Fruit fly (Drosophila melanogaster) whole organism, embryonic: Measurements from ENCODE around the gene Tsp33B.

Experiments
- Aef1 ChIP-seq: fragments of 200-800 bp; sonication (Bioruptor generic); IDR thresholded peaks from 3 replicates; pipeline ENCODE4 v1.3.6; 2022; ENCODE audit warnings: missing biosample characterization, missing genetic modification characterization
- Awh ChIP-seq: fragments of 200-800 bp; sonication (Bioruptor generic); IDR thresholded peaks from 2 replicates; pipeline ENCODE4, ENCODE4 v1.3.6; 2022; ENCODE audit warnings: missing biosample characterization, missing genetic modification characterization
- B-H1 ChIP-seq: fragments of 200-800 bp; sonication (Bioruptor generic); IDR thresholded peaks from 3 replicates; pipeline ENCODE4 v1.3.6; 2022; ENCODE audit warnings: missing biosample characterization, missing genetic modification characterization
- CG10366 ChIP-seq: fragments of 200-800 bp; sonication (Bioruptor generic); IDR thresholded peaks from 2 replicates; pipeline ENCODE4 v1.3.6; 2022; ENCODE audit warnings: missing biosample characterization, missing genetic modification characterization
- CG11093 ChIP-seq: fragments of 200-800 bp; sonication (Bioruptor generic); IDR thresholded peaks from 3 replicates; pipeline ENCODE4 v1.3.6; 2022; ENCODE audit warnings: missing biosample characterization, missing genetic modification characterization
- CG11723 ChIP-seq: fragments of 200-800 bp; sonication (Bioruptor generic); optimal IDR thresholded peaks from 2 replicates; lab custom pipeline; 2017; ENCODE audit warnings: missing biosample characterization, mild to moderate bottlenecking, missing genetic modification characterization
- CG13287 ChIP-seq: fragments of 200-800 bp; sonication (Bioruptor generic); IDR thresholded peaks from 2 replicates; pipeline ENCODE4 v1.3.6; 2022; ENCODE audit warnings: missing biosample characterization, missing genetic modification characterization; ENCODE audit not compliant: partially characterized antibody
- CG14965 ChIP-seq: fragments of 200-800 bp; sonication (Bioruptor generic); optimal IDR thresholded peaks from 2 replicates; lab custom pipeline; 2016; ENCODE audit warnings: missing biosample characterization, missing genetic modification characterization, borderline replicate concordance
- CG1529 ChIP-seq: fragments of 200-800 bp; sonication (Bioruptor generic); optimal IDR thresholded peaks from 3 replicates; lab custom pipeline; 2018; ENCODE audit warnings: missing biosample characterization, missing genetic modification characterization
- CG15479 ChIP-seq: fragments of 200-800 bp; sonication (Bioruptor generic); optimal IDR thresholded peaks from 3 replicates; lab custom pipeline; 2019; ENCODE audit warnings: missing biosample characterization, mild to moderate bottlenecking, missing genetic modification characterization, moderate library complexity
- CG1603 ChIP-seq: fragments of 200-800 bp; sonication (Bioruptor generic); optimal IDR thresholded peaks from 2 replicates; lab custom pipeline; 2019; ENCODE audit warnings: missing biosample characterization, mild to moderate bottlenecking, missing genetic modification characterization, moderate library complexity
- CG16779 ChIP-seq: fragments of 200-800 bp; sonication (Bioruptor generic); IDR thresholded peaks from 2 replicates; pipeline ENCODE4 v1.3.6; 2022; ENCODE audit warnings: missing biosample characterization, missing genetic modification characterization
- CG16813 ChIP-seq: fragments of 200-800 bp; sonication (Bioruptor generic); IDR thresholded peaks from 3 replicates; pipeline ENCODE4 v1.3.6; 2022; ENCODE audit warnings: missing biosample characterization, missing genetic modification characterization; ENCODE audit not compliant: partially characterized antibody
- CG2120 ChIP-seq: fragments of 200-800 bp; sonication (Bioruptor generic); optimal IDR thresholded peaks from 3 replicates; lab custom pipeline; 2016; ENCODE audit warnings: missing biosample characterization, missing genetic modification characterization
- CG32767 ChIP-seq: fragments of 200-800 bp; sonication (Bioruptor generic); IDR thresholded peaks from 2 replicates; pipeline ENCODE4 v1.3.6; 2022; ENCODE audit warnings: missing biosample characterization, missing genetic modification characterization
- CG6254 ChIP-seq: fragments of 200-800 bp; sonication (Bioruptor generic); optimal IDR thresholded peaks from 3 replicates; lab custom pipeline; 2017; ENCODE audit warnings: mild to moderate bottlenecking, missing biosample characterization, missing genetic modification reagents, missing genetic modification characterization
- CG6683 ChIP-seq: fragments of 200-800 bp; sonication (Bioruptor generic); optimal IDR thresholded peaks from 2 replicates; lab custom pipeline; 2017; ENCODE audit warnings: missing biosample characterization, mild to moderate bottlenecking, missing genetic modification characterization, missing genetic modification reagents
- CG7963 ChIP-seq: fragments of 200-800 bp; sonication (Bioruptor generic); IDR thresholded peaks from 3 replicates; pipeline ENCODE4 v1.3.6; 2022; ENCODE audit warnings: missing biosample characterization, missing genetic modification characterization; ENCODE audit not compliant: partially characterized antibody
- CG8089 ChIP-seq: fragments of 200-800 bp; sonication (Bioruptor generic); optimal IDR thresholded peaks from 3 replicates; lab custom pipeline; 2016; ENCODE audit warnings: missing biosample characterization, missing genetic modification characterization
- CG8359 ChIP-seq: fragments of 200-800 bp; sonication (Bioruptor generic); optimal IDR thresholded peaks from 2 replicates; lab custom pipeline; 2017; ENCODE audit warnings: missing biosample characterization, mild to moderate bottlenecking, missing genetic modification characterization, borderline replicate concordance
- CG8765 ChIP-seq: fragments of 200-800 bp; sonication (Bioruptor generic); IDR thresholded peaks from 2 replicates; pipeline ENCODE4 v1.3.6; 2022; ENCODE audit warnings: missing biosample characterization, missing genetic modification characterization
- CrebB ChIP-seq: fragments of 200-800 bp; sonication (Bioruptor generic); optimal IDR thresholded peaks from 3 replicates; lab custom pipeline; 2018; ENCODE audit warnings: missing biosample characterization, mild to moderate bottlenecking, missing genetic modification characterization
- Doc3 ChIP-seq: fragments of 200-800 bp; sonication (Bioruptor generic); IDR thresholded peaks from 3 replicates; pipeline ENCODE4 v1.3.6; 2022; ENCODE audit warnings: missing biosample characterization, missing genetic modification characterization; ENCODE audit not compliant: partially characterized antibody
- Fer3 ChIP-seq: fragments of 200-800 bp; sonication (Bioruptor generic); optimal IDR thresholded peaks from 2 replicates; lab custom pipeline; 2018; ENCODE audit warnings: missing biosample characterization, mild to moderate bottlenecking, missing genetic modification characterization, moderate library complexity
- Hr39 ChIP-seq: fragments of >200 bp; optimal IDR thresholded peaks from 2 replicates; lab custom pipeline; 2017
- Med ChIP-seq: fragments of 200-800 bp; sonication (Bioruptor generic); peaks from one replicate; lab custom pipeline; 2016; ENCODE audit warnings: missing biosample characterization, missing genetic modification characterization, mild to moderate bottlenecking, inconsistent platforms, moderate library complexity
- Nf-YA ChIP-seq: fragments of 200-800 bp; sonication (Bioruptor generic); IDR thresholded peaks from 2 replicates; pipeline ENCODE4 v1.3.6; 2022; ENCODE audit warnings: missing biosample characterization, missing genetic modification characterization
- Pdp1 ChIP-seq, 2 experiments: fragments of 200-800 bp; sonication (Bioruptor generic); optimal IDR thresholded peaks; 3 replicates each; lab custom pipeline; 2016; ENCODE audit warnings: missing biosample characterization in 2 of 2, missing genetic modification characterization in 2 of 2, mild to moderate bottlenecking in 1 of 2, moderate library complexity in 1 of 2
- Sry-δ ChIP-seq: fragments of 200-800 bp; sonication (Bioruptor generic); optimal IDR thresholded peaks from 2 replicates; lab custom pipeline; 2016; ENCODE audit warnings: missing biosample characterization, missing genetic modification characterization
- Taf1 ChIP-seq: fragments of 200-800 bp; sonication (Bioruptor generic); IDR thresholded peaks from 2 replicates; pipeline ENCODE4 v1.3.6; 2022; ENCODE audit warnings: missing biosample characterization, missing genetic modification characterization
- Vsx1 ChIP-seq: fragments of 200-800 bp; sonication (Bioruptor generic); optimal IDR thresholded peaks from 2 replicates; lab custom pipeline; 2017; ENCODE audit warnings: missing biosample characterization, mild to moderate bottlenecking, missing genetic modification characterization, missing genetic modification reagents
- abd-A ChIP-seq: fragments of 200-800 bp; sonication (Bioruptor generic); optimal IDR thresholded peaks from 3 replicates; lab custom pipeline; 2019; ENCODE audit warnings: missing biosample characterization, mild to moderate bottlenecking, missing genetic modification characterization, moderate library complexity
- caup ChIP-seq: fragments of 200-800 bp; sonication (Bioruptor generic); optimal IDR thresholded peaks from 3 replicates; lab custom pipeline; 2017; ENCODE audit warnings: missing biosample characterization, mild to moderate bottlenecking, missing genetic modification characterization, moderate library complexity; ENCODE audit not compliant: severe bottlenecking
- croc ChIP-seq: fragments of 200-800 bp; sonication (Bioruptor generic); conservative IDR thresholded peaks from 3 replicates; pipeline ENCODE4 v1.3.6; 2022; ENCODE audit warnings: missing biosample characterization, missing genetic modification characterization
- eve ChIP-seq, 2 experiments: fragments of >200 bp; optimal IDR thresholded peaks; 2 replicates each; lab custom pipeline; 2017; ENCODE audit warnings: missing biosample characterization in 2 of 2, missing genetic modification characterization in 2 of 2
- ham ChIP-seq: fragments of 200-800 bp; sonication (Bioruptor generic); IDR thresholded peaks from 2 replicates; pipeline ENCODE4 v1.3.6; 2022; ENCODE audit warnings: missing biosample characterization, missing genetic modification characterization
- kay ChIP-seq: fragments of 200-800 bp; sonication (Bioruptor generic); optimal IDR thresholded peaks from 2 replicates; lab custom pipeline; 2016; ENCODE audit warnings: missing biosample characterization, missing genetic modification characterization
- lbe ChIP-seq: fragments of 200-800 bp; sonication (Bioruptor generic); optimal IDR thresholded peaks from 2 replicates; lab custom pipeline; 2016; ENCODE audit warnings: missing biosample characterization, mild to moderate bottlenecking, missing genetic modification characterization
- phol ChIP-seq: fragments of 200-800 bp; sonication (Bioruptor generic); optimal IDR thresholded peaks from 3 replicates; lab custom pipeline; 2018; ENCODE audit warnings: missing biosample characterization, mild to moderate bottlenecking, missing genetic modification characterization, moderate library complexity
- pita ChIP-seq: fragments of 200-800 bp; sonication (Bioruptor generic); optimal IDR thresholded peaks from 2 replicates; lab custom pipeline; 2017; ENCODE audit warnings: missing biosample characterization, mild to moderate bottlenecking, missing genetic modification characterization
- pros ChIP-seq: fragments of 200-800 bp; sonication (Bioruptor generic); optimal IDR thresholded peaks from 3 replicates; lab custom pipeline; 2019; ENCODE audit warnings: missing biosample characterization, mild to moderate bottlenecking, missing genetic modification characterization, moderate library complexity
- psq ChIP-seq: fragments of 200-800 bp; sonication (Bioruptor generic); optimal IDR thresholded peaks from 2 replicates; lab custom pipeline; 2017; ENCODE audit warnings: missing biosample characterization, missing genetic modification characterization
- pzg ChIP-seq: fragments of 200-800 bp; sonication (Bioruptor generic); optimal IDR thresholded peaks from 3 replicates; lab custom pipeline; 2018; ENCODE audit warnings: missing biosample characterization, mild to moderate bottlenecking, missing genetic modification characterization, moderate library complexity
- scrt ChIP-seq: fragments of 200-800 bp; sonication (Bioruptor generic); optimal IDR thresholded peaks from 2 replicates; lab custom pipeline; 2018; ENCODE audit warnings: missing biosample characterization, mild to moderate bottlenecking, missing genetic modification characterization, moderate library complexity
- slp2 ChIP-seq: fragments of 200-800 bp; sonication (Bioruptor generic); optimal IDR thresholded peaks from 2 replicates; lab custom pipeline; 2016; ENCODE audit warnings: missing biosample characterization, missing genetic modification characterization
- ssp ChIP-seq: fragments of 200-800 bp; sonication (Bioruptor generic); IDR thresholded peaks from 2 replicates; pipeline ENCODE4 v1.3.6; 2022; ENCODE audit warnings: missing biosample characterization, missing genetic modification characterization
- tin ChIP-seq: fragments of 200-800 bp; sonication (Bioruptor generic); optimal IDR thresholded peaks from 3 replicates; lab custom pipeline; 2016; ENCODE audit warnings: missing biosample characterization, missing genetic modification characterization
- toy ChIP-seq: fragments of 200-800 bp; sonication (Bioruptor generic); IDR thresholded peaks from 2 replicates; pipeline ENCODE4 v1.3.6; 2022; ENCODE audit warnings: missing biosample characterization, missing genetic modification characterization
- zen2 ChIP-seq: fragments of 200-800 bp; sonication (Bioruptor generic); IDR thresholded peaks from 3 replicates; pipeline ENCODE4 v1.3.6; 2022; ENCODE audit warnings: missing biosample characterization, missing genetic modification characterization; ENCODE audit not compliant: partially characterized antibody
- zfh1 ChIP-seq: fragments of 200-800 bp; sonication (Bioruptor generic); IDR thresholded peaks from 3 replicates; pipeline ENCODE4 v1.3.6; 2022; ENCODE audit warnings: missing biosample characterization, missing genetic modification characterization

The Tsp33B gene

dm6 chr2L:11816376-11816775 lies 24.2 kb upstream of the Tsp33B start (continued):
- peak; percentile 98 for TF ChIP-seq CG8089 (GFP tag; lab: Kevin White, UChicago)
- TF ChIP-seq CG1529 (GFP tag; lab: Kevin White, UChicago) = peak; percentile 96
- TF ChIP-seq tin (GFP tag; lab: Kevin White, UChicago) = peak; percentile 97
- peak in 1 of 2 experiments; percentile 54 for TF ChIP-seq eve (GFP tag; optimal IDR thresholded peaks at IDR 0.05; lab: Kevin White, UChicago)
- TF ChIP-seq Med (GFP tag; lab: Kevin White, UChicago) = peak; percentile 100
- peak; percentile 18 for TF ChIP-seq pzg (GFP tag; lab: Kevin White, UChicago)
- TF ChIP-seq CG7963 (GFP tag; lab: Robert Waterston, UW) = peak; percentile 44; the same call in 1 of the 3 replicates
- TF ChIP-seq CG2120 (GFP tag; lab: Kevin White, UChicago) = peak; percentile 43
- peak; percentile 35 for TF ChIP-seq abd-A
- TF ChIP-seq CG16813 (GFP tag; lab: Robert Waterston, UW) = peak; percentile 50; the same call in 2 of the 3 replicates
- peak; percentile 89 for TF ChIP-seq CrebB
- TF ChIP-seq Doc3 = no peak
- TF ChIP-seq caup (GFP tag; lab: Kevin White, UChicago) = peak; percentile 99
- peak; percentile 64 for TF ChIP-seq Sry-δ (GFP tag; lab: Kevin White, UChicago)
- peak; percentile 96 for TF ChIP-seq Awh (GFP tag; lab: Robert Waterston, UW)
- TF ChIP-seq CG15479 (GFP tag; lab: Kevin White, UChicago) = peak; percentile 74
- peak; percentile 43; the same call in 1 of the 2 replicates for TF ChIP-seq Taf1 (GFP tag; lab: Robert Waterston, UW)
- TF ChIP-seq Nf-YA (GFP tag; lab: Robert Waterston, UW) = peak; percentile 90
- TF ChIP-seq Pdp1 (GFP tag; optimal IDR thresholded peaks at IDR 0.05; lab: Kevin White, UChicago) = peak; percentile 89 to 90
- peak; percentile 75 for TF ChIP-seq CG8765
- TF ChIP-seq CG11723 (GFP tag; lab: Kevin White, UChicago) = peak; percentile 97
- TF ChIP-seq psq (GFP tag; lab: Kevin White, UChicago) = peak; percentile 74
- peak; percentile 95 for TF ChIP-seq CG8359 (GFP tag; lab: Kevin White, UChicago)
- no peak for TF ChIP-seq Hr39 (lab: Kevin White, UChicago)
- peak; percentile 85 for TF ChIP-seq CG10366 (GFP tag; lab: Robert Waterston, UW)
- TF ChIP-seq toy (GFP tag; lab: Robert Waterston, UW) = peak; percentile 84
- TF ChIP-seq CG6254 = peak; percentile 96
- no peak for TF ChIP-seq lbe (GFP tag; lab: Kevin White, UChicago)
- no peak; the same call in 1 of the 2 replicates for TF ChIP-seq CG13287 (GFP tag; lab: Robert Waterston, UW)
- TF ChIP-seq pros (GFP tag; lab: Kevin White, UChicago) = peak; percentile 23
- TF ChIP-seq zfh1 (GFP tag; lab: Robert Waterston, UW) = peak; percentile 97
- peak; percentile 87 for TF ChIP-seq CG16779
- peak; percentile 68 for TF ChIP-seq ssp (GFP tag; lab: Robert Waterston, UW)
- TF ChIP-seq CG14965 (GFP tag; lab: Kevin White, UChicago) = peak; percentile 97
- TF ChIP-seq Vsx1 (GFP tag; lab: Kevin White, UChicago) = peak; percentile 96
- peak; percentile 70; the same call in 2 of the 3 replicates for TF ChIP-seq CG11093 (GFP tag; lab: Robert Waterston, UW)
- peak; percentile 80; the same call in 2 of the 3 replicates for TF ChIP-seq B-H1 (GFP tag; lab: Robert Waterston, UW)
- TF ChIP-seq croc (GFP tag; lab: Robert Waterston, UW) = peak; percentile 84
- peak; percentile 94 for TF ChIP-seq phol (tag; lab: Kevin White, UChicago)
- peak; percentile 90 for TF ChIP-seq scrt (GFP tag; lab: Kevin White, UChicago)
- peak; percentile 58; the same call in 1 of the 2 replicates for TF ChIP-seq ham (GFP tag; lab: Robert Waterston, UW)
- peak; percentile 89 for TF ChIP-seq Fer3
- TF ChIP-seq slp2 (GFP tag; lab: Kevin White, UChicago) = peak; percentile 83
- TF ChIP-seq zen2 = no peak
- TF ChIP-seq Aef1 (GFP tag; lab: Robert Waterston, UW) = peak; percentile 78
- no peak for TF ChIP-seq pita (GFP tag; lab: Kevin White, UChicago)
- TF ChIP-seq CG32767 = peak; percentile 47; the same call in 1 of the 2 replicates
- peak; percentile 40 for TF ChIP-seq kay (GFP tag; lab: Kevin White, UChicago)
- TF ChIP-seq CG6683 = peak; percentile 90
- TF ChIP-seq CG1603 (tag; lab: Kevin White, UChicago) = peak; percentile 96
